Fruit fly (Drosophila melanogaster) whole organism, prepupa: ENCODE results near the gene Lk6.

Source experiments
- Blimp-1 ChIP-seq: fragments of 200-800 bp; sonication (Bioruptor generic); optimal IDR thresholded peaks from 3 replicates; lab custom pipeline; 2017; ENCODE audit warnings: missing biosample characterization, missing genetic modification characterization, mild to moderate bottlenecking, moderate library complexity, missing genetic modification reagents
- CG16779 ChIP-seq: fragments of 200-800 bp; sonication (Bioruptor generic); optimal IDR thresholded peaks from 3 replicates; lab custom pipeline; 2017; ENCODE audit warnings: missing biosample characterization, mild to moderate bottlenecking, missing genetic modification characterization
- CG6808 ChIP-seq: fragments of 200-800 bp; sonication (Bioruptor generic); optimal IDR thresholded peaks from 3 replicates; lab custom pipeline; 2017; ENCODE audit warnings: missing biosample characterization, missing genetic modification characterization, mild to moderate bottlenecking, moderate library complexity, missing genetic modification reagents
- CG6854 ChIP-seq: fragments of 200-800 bp; sonication (Bioruptor generic); optimal IDR thresholded peaks from 2 replicates; lab custom pipeline; 2017; ENCODE audit warnings: missing biosample characterization, mild to moderate bottlenecking, missing genetic modification characterization
- CG7368 ChIP-seq: fragments of 200-800 bp; sonication (Bioruptor generic); optimal IDR thresholded peaks from 3 replicates; lab custom pipeline; 2016; ENCODE audit warnings: missing biosample characterization, missing genetic modification characterization
- Gug ChIP-seq: fragments of 200-800 bp; sonication (Bioruptor generic); IDR thresholded peaks from 2 replicates; pipeline ENCODE4 v1.3.6; 2022; ENCODE audit warnings: missing biosample characterization, missing genetic modification characterization
- Smox ChIP-seq: fragments of 200-800 bp; sonication (Bioruptor generic); optimal IDR thresholded peaks from 3 replicates; lab custom pipeline; 2016; ENCODE audit warnings: missing biosample characterization, missing genetic modification characterization
- Sox102F ChIP-seq: fragments of 200-800 bp; sonication (Bioruptor generic); optimal IDR thresholded peaks from 2 replicates; lab custom pipeline; 2016; ENCODE audit warnings: missing biosample characterization, mild to moderate bottlenecking, missing genetic modification characterization
- acj6 ChIP-seq: fragments of 200-800 bp; sonication (Bioruptor generic); optimal IDR thresholded peaks from 3 replicates; lab custom pipeline; 2016; ENCODE audit warnings: missing biosample characterization, missing genetic modification characterization

DNA sequence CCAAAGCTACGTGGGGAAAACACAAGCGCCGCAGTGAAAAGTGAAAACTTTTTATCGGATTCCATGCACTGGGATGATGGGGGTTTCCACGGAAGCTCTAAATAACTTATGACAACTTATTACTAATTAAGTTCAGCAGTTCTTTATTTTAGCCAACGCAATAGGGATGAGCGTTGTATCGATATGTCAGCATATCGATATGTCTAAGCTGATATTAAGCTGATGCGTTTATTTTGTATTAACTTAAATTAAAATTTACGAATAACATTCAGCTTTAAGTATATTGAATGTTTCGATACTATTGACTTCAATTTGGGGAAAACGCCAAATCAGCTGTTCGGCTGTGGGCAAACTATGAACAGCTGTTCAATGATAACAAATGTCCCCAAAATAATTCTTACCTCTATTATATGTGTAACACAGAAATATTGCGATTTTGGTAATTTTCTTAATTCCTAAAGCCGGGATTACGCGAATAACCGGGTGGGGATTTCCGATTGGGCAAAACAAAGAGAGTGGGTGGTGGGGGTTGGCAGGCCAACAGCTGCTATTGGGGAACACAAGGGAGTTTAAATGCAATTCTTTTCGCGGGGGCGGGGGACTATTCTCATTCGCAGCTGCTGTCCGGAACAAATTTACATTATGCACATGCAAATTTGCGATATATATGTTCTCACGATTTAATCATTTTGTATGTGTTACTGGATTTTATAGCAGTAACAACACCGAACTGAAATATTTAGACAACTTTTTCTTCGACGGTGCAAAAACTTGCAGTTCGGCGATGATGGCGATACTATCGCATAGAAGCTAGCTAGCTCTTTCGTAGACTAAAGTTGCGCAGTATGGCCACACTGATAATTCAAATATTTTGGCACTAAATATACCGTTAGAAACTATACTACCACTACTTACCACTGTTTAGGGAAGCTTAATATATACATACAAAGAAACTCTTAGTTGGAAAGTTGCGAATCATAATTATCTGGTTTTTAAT lies 14.7 kb downstream of the Lk6 start, which contains the start of gene CG6923:
- TF ChIP-seq Gug (GFP tag; lab: Robert Waterston, UW) = no peak
- no peak for TF ChIP-seq CG7368 (GFP tag; lab: Kevin White, UChicago)
- TF ChIP-seq CG6854 (GFP tag; lab: Kevin White, UChicago) = no peak
- TF ChIP-seq CG6808 (GFP tag; lab: Kevin White, UChicago) = no peak
- no peak for TF ChIP-seq Smox (GFP tag; lab: Kevin White, UChicago)
- no peak for TF ChIP-seq Sox102F
- TF ChIP-seq Blimp-1 (GFP tag; lab: Kevin White, UChicago) = no peak
- no peak for TF ChIP-seq acj6 (GFP tag; lab: Kevin White, UChicago)
- no peak for TF ChIP-seq CG16779 (tag; lab: Kevin White, UChicago)
